Worm (Caenorhabditis elegans): ENCODE data around the gene T10B10.4.

Gene T10B10.4

DNA sequence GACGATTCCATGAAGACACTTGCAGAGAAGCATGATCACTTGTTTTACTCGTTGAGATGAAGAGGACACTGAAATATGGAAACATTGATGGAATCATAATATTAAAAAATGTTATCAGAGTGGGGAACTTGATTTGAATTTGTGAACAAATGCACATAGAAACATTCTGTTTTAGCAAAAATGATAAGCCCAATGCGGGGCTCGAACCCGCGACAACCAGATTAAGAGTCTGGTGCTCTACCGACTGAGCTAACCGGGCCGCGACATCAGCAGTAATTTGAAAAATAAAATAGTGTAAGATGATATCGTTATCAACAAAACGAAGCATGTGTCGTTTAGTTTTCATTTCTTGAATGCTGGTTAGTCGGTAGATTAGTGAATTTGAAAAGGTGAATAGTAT lies 51.2 kb downstream of the T10B10.4 start (continued):
- TF ChIP-seq B0019.2 (GFP tag; conservative IDR thresholded peaks at IDR 0.05) (no peak), B0336.3 (GFP tag; IDR thresholded peaks at IDR 0.05) (no peak), F52B5.7 (tag; optimal IDR thresholded peaks at IDR 0.05) (peak; percentile 14), athp-1 (tag; optimal IDR thresholded peaks at IDR 0.05) (no peak), hrde-1 (tag; optimal IDR thresholded peaks at IDR 0.05; ENCODE audit: borderline replicate concordance) (no peak), F57A8.1 (GFP tag; optimal IDR thresholded peaks at IDR 0.05) (peak; percentile 18), madf-6 (GFP tag; IDR thresholded peaks at IDR 0.05) (no peak), gei-17 (GFP tag; optimal IDR thresholded peaks at IDR 0.05) (no peak), snpc-3.4 (tag; optimal IDR thresholded peaks at IDR 0.05) (no peak), attf-5 (GFP tag; optimal IDR thresholded peaks at IDR 0.05) (peak; percentile 11), ztf-6 (GFP tag; IDR thresholded peaks at IDR 0.05) (no peak), hlh-26 (GFP tag; conservative IDR thresholded peaks at IDR 0.05) (no peak), nhr-90 (tag; optimal IDR thresholded peaks at IDR 0.05) (peak; percentile 53), nfya-1 (tag; optimal IDR thresholded peaks at IDR 0.05; ENCODE audit: borderline replicate concordance, insufficient read depth) (no peak), cebp-1 (GFP tag; IDR thresholded peaks at IDR 0.05) (no peak), cebp-1 (tag; optimal IDR thresholded peaks at IDR 0.05) (peak; percentile 21), lin-35 (GFP tag; optimal IDR thresholded peaks at IDR 0.05) (no peak), ceh-40 (GFP tag; IDR thresholded peaks at IDR 0.05) (0 out of 2 replicates have a peak, but pooled peaks have one; percentile 53), ccch-3 (GFP tag; optimal IDR thresholded peaks at IDR 0.05) (no peak), snpc-4 (GFP tag; optimal IDR thresholded peaks at IDR 0.05) (peak; percentile 47), snpc-4 (tag; optimal IDR thresholded peaks at IDR 0.05) (peak in 3 of 4 experiments; percentile 1 to 66 (median 31))

Data from whole organism, young adult.